Worm (Caenorhabditis elegans) whole organism, early embryonic: Measurements from ENCODE around the gene T04H1.12.

Source experiments
- B0310.2 ChIP-seq: sonication (generic microtip); optimal IDR thresholded peaks from 2 replicates; lab custom pipeline; 2016; ENCODE audit warnings: mild to moderate bottlenecking, missing genetic modification characterization, missing compliant biosample characterization
- F13C5.2 ChIP-seq: sonication (generic microtip); optimal IDR thresholded peaks from 2 replicates; lab custom pipeline; 2017; ENCODE audit warnings: mild to moderate bottlenecking, missing genetic modification characterization, inconsistent platforms, missing compliant biosample characterization
- aly-1 ChIP-seq: sonication (generic microtip); optimal IDR thresholded peaks from 2 replicates; lab custom pipeline; 2016; ENCODE audit warnings: missing genetic modification characterization, missing compliant biosample characterization
- ama-1 ChIP-seq: fragments of 150-350 bp; optimal IDR thresholded peaks from 2 replicates; lab custom pipeline; 2014
- ceh-13 ChIP-seq: fragments of 200-800 bp; sonication (Bioruptor generic); optimal IDR thresholded peaks from 2 replicates; lab custom pipeline; 2018; ENCODE audit warnings: mild to moderate bottlenecking, missing genetic modification characterization, missing compliant biosample characterization
- ceh-36 ChIP-seq: sonication (generic microtip); optimal IDR thresholded peaks from 2 replicates; lab custom pipeline; 2016; ENCODE audit warnings: missing genetic modification characterization, inconsistent platforms, missing compliant biosample characterization
- ets-7 ChIP-seq: sonication (generic microtip); optimal IDR thresholded peaks from 2 replicates; lab custom pipeline; 2016; ENCODE audit warnings: missing genotype, missing genetic modification characterization, missing compliant biosample characterization
- flt-1 ChIP-seq: fragments of 200-800 bp; sonication (Bioruptor generic); IDR thresholded peaks from 2 replicates; pipeline ENCODE4 v1.3.6; 2022; ENCODE audit warnings: missing genetic modification characterization, missing compliant biosample characterization
- hmbx-1 ChIP-seq: sonication (generic microtip); optimal IDR thresholded peaks from 2 replicates; lab custom pipeline; 2016; ENCODE audit warnings: mild to moderate bottlenecking, missing genetic modification characterization, missing compliant biosample characterization
- hmg-4 ChIP-seq: fragments of 200-800 bp; sonication (Bioruptor generic); optimal IDR thresholded peaks from 2 replicates; lab custom pipeline; 2018; ENCODE audit warnings: mild to moderate bottlenecking, missing genetic modification characterization, missing compliant biosample characterization
- hnd-1 ChIP-seq: sonication (generic microtip); optimal IDR thresholded peaks from 2 replicates; lab custom pipeline; 2016; ENCODE audit warnings: missing genetic modification characterization, missing compliant biosample characterization
- pes-1 ChIP-seq: fragments of 200-800 bp; sonication (Bioruptor generic); IDR thresholded peaks from 2 replicates; pipeline ENCODE4 v1.3.6; 2022; ENCODE audit warnings: missing genetic modification reagents, missing genetic modification characterization, missing compliant biosample characterization
- scrt-1 ChIP-seq: fragments of 200-800 bp; sonication (Bioruptor generic); IDR thresholded peaks from 2 replicates; pipeline ENCODE4 v1.3.6; 2022; ENCODE audit warnings: missing genetic modification characterization, missing compliant biosample characterization
- sea-1 ChIP-seq: fragments of 200-800 bp; sonication (Bioruptor generic); conservative IDR thresholded peaks from 2 replicates; pipeline ENCODE4 v1.3.6; 2022; ENCODE audit warnings: missing genetic modification characterization, missing compliant biosample characterization
- tbx-11 ChIP-seq: fragments of 200-800 bp; sonication (Bioruptor generic); IDR thresholded peaks from 2 replicates; pipeline ENCODE4 v1.3.6; 2022; ENCODE audit warnings: missing genetic modification characterization, missing compliant biosample characterization
- tbx-37 ChIP-seq: fragments of 200-800 bp; sonication (Bioruptor generic); conservative IDR thresholded peaks from 2 replicates; pipeline ENCODE4 v1.3.6; 2022; ENCODE audit warnings: missing genetic modification reagents, missing genetic modification characterization, missing compliant biosample characterization
- tra-4 ChIP-seq: sonication (generic microtip); optimal IDR thresholded peaks from 2 replicates; lab custom pipeline; 2017; ENCODE audit warnings: missing genetic modification characterization, missing compliant biosample characterization

Gene T04H1.12

ce11 chrV:12296122-12296521 lies 40.7 kb downstream of the T04H1.12 start:
- TF ChIP-seq flt-1 (GFP tag; lab: Robert Waterston, UW) (no peak), B0310.2 (no peak), aly-1 (no peak), ama-1 (lab: Kevin White, UChicago) (no peak), ets-7 (tag; lab: Kevin White, UChicago) (no peak), F13C5.2 (tag; lab: Kevin White, UChicago) (no peak), ceh-13 (GFP tag; lab: Kevin White, UChicago) (no peak), tbx-11 (no peak), pes-1 (no peak)

- TF ChIP-seq tbx-11 = no peak
- no peak for TF ChIP-seq ets-7 (tag; lab: Kevin White, UChicago)
- TF ChIP-seq scrt-1 (GFP tag; lab: Robert Waterston, UW) = no peak
These were observed 41.4 kb downstream of the T04H1.12 start for ce11 chrV:12296794-12297193.

ce11 chrV:12298184-12298583 lies 42.7 kb downstream of the T04H1.12 start:
- TF ChIP-seq F13C5.2 (tag; lab: Kevin White, UChicago) = no peak
- TF ChIP-seq ama-1 (lab: Kevin White, UChicago) = no peak
- TF ChIP-seq scrt-1 (GFP tag; lab: Robert Waterston, UW) = no peak
- TF ChIP-seq hnd-1 (tag; lab: Kevin White, UChicago) = no peak
- no peak for TF ChIP-seq hmg-4 (GFP tag; lab: Kevin White, UChicago)
- TF ChIP-seq tbx-11 = no peak
- no peak for TF ChIP-seq flt-1 (GFP tag; lab: Robert Waterston, UW)
- no peak for TF ChIP-seq pes-1
- TF ChIP-seq ceh-36 = no peak
- no peak for TF ChIP-seq aly-1
- no peak for TF ChIP-seq B0310.2

ce11 chrV:12299244-12299766 lies 43.9 kb downstream of the T04H1.12 start:
- TF ChIP-seq hmbx-1 (tag; lab: Kevin White, UChicago) = no peak
- TF ChIP-seq ama-1 (lab: Kevin White, UChicago) = no peak
- TF ChIP-seq B0310.2 = no peak
- TF ChIP-seq flt-1 (GFP tag; lab: Robert Waterston, UW) = no peak
- TF ChIP-seq F13C5.2 (tag; lab: Kevin White, UChicago) = no peak
- TF ChIP-seq ets-7 (tag; lab: Kevin White, UChicago) = no peak
- no peak for TF ChIP-seq ceh-36

ce11 chrV:12300166-12300565 lies 44.7 kb downstream of the T04H1.12 start:
- TF ChIP-seq aly-1 = no peak
- no peak for TF ChIP-seq hmg-4 (GFP tag; lab: Kevin White, UChicago)
- TF ChIP-seq flt-1 (GFP tag; lab: Robert Waterston, UW) = no peak
- no peak for TF ChIP-seq tbx-37 (GFP tag; lab: Robert Waterston, UW)
- TF ChIP-seq sea-1 (GFP tag; lab: Robert Waterston, UW) = no peak
- no peak for TF ChIP-seq tbx-11
- no peak for TF ChIP-seq ceh-36
- TF ChIP-seq ets-7 (tag; lab: Kevin White, UChicago) = no peak

ce11 chrV:12300780-12301460 lies 45.5 kb downstream of the T04H1.12 start:
- TF ChIP-seq tbx-37 (GFP tag; lab: Robert Waterston, UW) (no peak), hmg-4 (GFP tag; lab: Kevin White, UChicago) (no peak), ceh-36 (no peak), flt-1 (GFP tag; lab: Robert Waterston, UW) (no peak), scrt-1 (GFP tag; lab: Robert Waterston, UW) (no peak)

ce11 chrV:12301985-12302591 lies 46.6 kb downstream of the T04H1.12 start, which contains the start of the genes frm-7 and F55C5.17:
frm-7 (plus strand) TSS chrV:12302484.
F55C5.17 (plus strand) TSS chrV:12302541.
- TF ChIP-seq flt-1 (GFP tag; lab: Robert Waterston, UW) (no peak), hmbx-1 (tag; lab: Kevin White, UChicago) (no peak), sea-1 (GFP tag; lab: Robert Waterston, UW) (no peak), hmg-4 (GFP tag; lab: Kevin White, UChicago) (no peak), F13C5.2 (tag; lab: Kevin White, UChicago) (no peak), ets-7 (tag; lab: Kevin White, UChicago) (no peak), aly-1 (no peak), scrt-1 (GFP tag; lab: Robert Waterston, UW) (no peak)

- peak; percentile 100 for TF ChIP-seq ceh-13 (GFP tag; lab: Kevin White, UChicago)
- TF ChIP-seq hnd-1 (tag; lab: Kevin White, UChicago) = peak; percentile 98
- TF ChIP-seq scrt-1 (GFP tag; lab: Robert Waterston, UW) = peak; percentile 100
- peak; percentile 100 for TF ChIP-seq F13C5.2 (tag; lab: Kevin White, UChicago)
- peak; percentile 100 for TF ChIP-seq hmg-4 (GFP tag; lab: Kevin White, UChicago)
- TF ChIP-seq B0310.2 = peak; percentile 100
- TF ChIP-seq sea-1 (GFP tag; lab: Robert Waterston, UW) = peak; percentile 100
- TF ChIP-seq tra-4 (tag; lab: Kevin White, UChicago) = peak; percentile 99
- TF ChIP-seq ets-7 (tag; lab: Kevin White, UChicago) = peak; percentile 99
- peak; percentile 96 for TF ChIP-seq hmbx-1 (tag; lab: Kevin White, UChicago)
- peak; percentile 100 for TF ChIP-seq tbx-37 (GFP tag; lab: Robert Waterston, UW)
- peak; percentile 100 for TF ChIP-seq aly-1
- TF ChIP-seq flt-1 (GFP tag; lab: Robert Waterston, UW) = peak; percentile 100
- peak; percentile 98 for TF ChIP-seq ceh-36
- peak; percentile 87 for TF ChIP-seq ama-1 (lab: Kevin White, UChicago)
- TF ChIP-seq pes-1 = peak; percentile 99
- peak; percentile 100 for TF ChIP-seq tbx-11
These were observed 48.1 kb downstream of the T04H1.12 start for ce11 chrV:12303453-12304077.
